Fruit fly (Drosophila melanogaster): ENCODE measurements around the gene CG4281.

The CG4281 gene

DNA sequence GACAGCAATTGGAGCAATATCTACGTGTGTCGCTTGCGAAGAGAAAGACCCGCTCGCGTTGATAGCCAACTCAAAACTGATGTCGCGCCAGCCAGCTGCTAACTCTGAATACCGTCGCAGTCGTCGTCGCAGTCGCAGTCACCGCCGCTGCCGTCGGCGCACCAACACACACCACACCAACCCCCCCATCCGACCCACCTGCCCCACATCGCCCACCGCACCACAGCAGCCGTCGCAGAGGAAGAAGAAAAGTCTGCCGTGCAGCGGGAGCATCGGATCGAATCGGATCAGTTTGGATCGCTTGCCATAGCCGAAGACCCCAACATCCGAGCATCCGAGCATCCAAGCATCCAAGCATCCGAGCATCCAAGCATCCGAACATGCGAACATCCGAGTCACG, 28.6 kb downstream of the CG4281 start:
- TF ChIP-seq CG7271 (tag; optimal IDR thresholded peaks at IDR 0.05) (no peak), CTCF (GFP tag; optimal IDR thresholded peaks at IDR 0.05) (no peak), Hr51 (GFP tag; optimal IDR thresholded peaks at IDR 0.05) (no peak), CG31224 (GFP tag; IDR thresholded peaks at IDR 0.05) (no peak), cwo (GFP tag; optimal IDR thresholded peaks at IDR 0.05) (peak; percentile 14), da (GFP tag; optimal IDR thresholded peaks at IDR 0.05) (no peak), kni (GFP tag; optimal IDR thresholded peaks at IDR 0.05) (peak; percentile 69), D (optimal IDR thresholded peaks at IDR 0.05) (no peak), D (GFP tag; optimal IDR thresholded peaks at IDR 0.05) (no peak), usp (GFP tag; optimal IDR thresholded peaks at IDR 0.05) (no peak), ewg (GFP tag; optimal IDR thresholded peaks at IDR 0.05) (no peak), salm (tag; optimal IDR thresholded peaks at IDR 0.05) (no peak), sens (GFP tag) (no peak), zen2 (GFP tag; IDR thresholded peaks at IDR 0.05; ENCODE audit: partially characterized antibody) (0 out of 3 replicates have a peak, but pooled peaks have one; percentile 23), CG12769 (tag; optimal IDR thresholded peaks at IDR 0.05) (peak; percentile 92), HLH4C (GFP tag; IDR thresholded peaks at IDR 0.05; ENCODE audit: partially characterized antibody) (0 out of 3 replicates have a peak, but pooled peaks have one; percentile 18), CG1792 (GFP tag; optimal IDR thresholded peaks at IDR 0.05) (no peak), CG13894 (tag; optimal IDR thresholded peaks at IDR 0.05) (no peak), wor (GFP tag; IDR thresholded peaks at IDR 0.05) (no peak), mirr (GFP tag; optimal IDR thresholded peaks at IDR 0.05) (no peak), CG17385 (GFP tag; optimal IDR thresholded peaks at IDR 0.05) (peak; percentile 32), bbx (GFP tag; IDR thresholded peaks at IDR 0.05; ENCODE audit: partially characterized antibody) (peak; percentile 41; the same call in 1 of the 2 replicates), CG6654 (GFP tag; optimal IDR thresholded peaks at IDR 0.05) (no peak), Nf-YC (tag; optimal IDR thresholded peaks at IDR 0.05) (peak; percentile 7), lmd (GFP tag; IDR thresholded peaks at IDR 0.05) (no peak), chm (GFP tag; IDR thresholded peaks at IDR 0.05) (peak; percentile 43; the same call in 1 of the 2 replicates), Hsf (GFP tag; optimal IDR thresholded peaks at IDR 0.05) (no peak), Deaf1 (tag; optimal IDR thresholded peaks at IDR 0.05) (peak; percentile 98), sens-2 (GFP tag; IDR thresholded peaks at IDR 0.05) (0 out of 2 replicates have a peak, but pooled peaks have one; percentile 18), ci (GFP tag; IDR thresholded peaks at IDR 0.05) (peak; percentile 57; the same call in 2 of the 3 replicates), CG13287 (GFP tag; IDR thresholded peaks at IDR 0.05; ENCODE audit: partially characterized antibody) (peak; percentile 7; the same call in 1 of the 2 replicates), CG8290 (GFP tag; optimal IDR thresholded peaks at IDR 0.05) (no peak), CG8290 (tag; optimal IDR thresholded peaks at IDR 0.05) (peak in 1 of 2 experiments; percentile 56), MTF-1 (GFP tag; optimal IDR thresholded peaks at IDR 0.05; ENCODE audit: borderline replicate concordance) (peak; percentile 16), Meics (GFP tag; optimal IDR thresholded peaks at IDR 0.05) (no peak), Dref (GFP tag; IDR thresholded peaks at IDR 0.05) (no peak), CG2875 (GFP tag; optimal IDR thresholded peaks at IDR 0.05) (peak; percentile 13), CG7839 (tag; optimal IDR thresholded peaks at IDR 0.05) (no peak), lab (GFP tag; optimal IDR thresholded peaks at IDR 0.05) (no peak), ab (GFP tag; optimal IDR thresholded peaks at IDR 0.05) (no peak), CG6175 (GFP tag; IDR thresholded peaks at IDR 0.05) (peak; percentile 52; the same call in 1 of the 3 replicates), crol (GFP tag; IDR thresholded peaks at IDR 0.05) (peak; percentile 94), cg (GFP tag; optimal IDR thresholded peaks at IDR 0.05) (peak; percentile 32), wdn (GFP tag; IDR thresholded peaks at IDR 0.05) (0 out of 2 replicates have a peak, but pooled peaks have one; percentile 17), ase (GFP tag; IDR thresholded peaks at IDR 0.05) (no peak), Jarid2 (GFP tag; optimal IDR thresholded peaks at IDR 0.05) (peak; percentile 76), Adf1 (GFP tag; IDR thresholded peaks at IDR 0.05) (peak; percentile 95), Hmx (GFP tag; optimal IDR thresholded peaks at IDR 0.05) (no peak), CG6854 (GFP tag; optimal IDR thresholded peaks at IDR 0.05) (no peak), sr (GFP tag; IDR thresholded peaks at IDR 0.05) (peak; percentile 77), CG5180 (GFP tag; optimal IDR thresholded peaks at IDR 0.05) (peak; percentile 74)
